Worm (Caenorhabditis elegans) whole organism, L4/young adult: ENCODE results near the gene T28C6.10.
"Not testable (repeated sequence)": the region's sequence is repeated elsewhere in the genome, so short reads cannot be mapped to it uniquely, and the experiment has no call there.

Source experiments
- W03F9.2 ChIP-seq: fragments of 150-350 bp; optimal IDR thresholded peaks from 2 replicates; lab custom pipeline; 2014; ENCODE audit warnings: missing biosample characterization, missing genetic modification characterization
- dao-5 ChIP-seq: sonication (generic microtip); optimal IDR thresholded peaks from 2 replicates; lab custom pipeline; 2016; ENCODE audit warnings: missing genotype, missing genetic modification characterization, moderate library complexity, missing compliant biosample characterization
- him-1 ChIP-seq: sonication (generic microtip); optimal IDR thresholded peaks from 2 replicates; lab custom pipeline; 2016; ENCODE audit warnings: missing genotype, missing genetic modification reagents, missing genetic modification characterization, missing compliant biosample characterization

ce11 chrIV:8788048-8788447, 29.7 kb upstream of the T28C6.10 start, which contains the start of gene C33D9.10:
- TF ChIP-seq W03F9.2, him-1, dao-5 (tag; lab: Kevin White, UChicago): not testable (repeated sequence)
